Worm (Caenorhabditis elegans) whole organism, mixed stage, embryonic: ENCODE measurements around the gene Y67D8A.2.

Experiments used
- cnd-1 ChIP-seq: fragments of 200-800 bp; sonication (Bioruptor generic); optimal IDR thresholded peaks from 2 replicates; lab custom pipeline; 2018; ENCODE audit warnings: mild to moderate bottlenecking, missing genetic modification characterization, missing compliant biosample characterization
- mep-1 ChIP-seq: fragments of 150-350 bp; optimal IDR thresholded peaks from 2 replicates; lab custom pipeline; 2017; ENCODE audit warnings: missing biosample characterization, missing genetic modification reagents, missing genetic modification characterization, inconsistent platforms

- TF ChIP-seq mep-1 (tag; lab: Kevin White, UChicago) (no peak), cnd-1 (tag; lab: Kevin White, UChicago) (no peak)
These were observed 71.7 kb downstream of the Y67D8A.2 start for ce11 chrIV:3293800-3294493.
